Fruit fly (Drosophila melanogaster) whole organism, prepupa: Measurements from ENCODE around the gene Grd.
A peak's percentile ranks its signal among the peaks of the same experiment; 100 is the strongest.

ENCODE experiments used
- Blimp-1 ChIP-seq: fragments of 200-800 bp; sonication (Bioruptor generic); optimal IDR thresholded peaks from 3 replicates; lab custom pipeline; 2017; ENCODE audit warnings: missing biosample characterization, missing genetic modification characterization, mild to moderate bottlenecking, moderate library complexity, missing genetic modification reagents
- CG10631 ChIP-seq: fragments of 200-800 bp; sonication (Bioruptor generic); optimal IDR thresholded peaks from 2 replicates; lab custom pipeline; 2016; ENCODE audit warnings: missing biosample characterization, missing genetic modification characterization
- CG10669 ChIP-seq: fragments of 200-800 bp; sonication (Bioruptor generic); optimal IDR thresholded peaks from 3 replicates; lab custom pipeline; 2018; ENCODE audit warnings: missing biosample characterization, mild to moderate bottlenecking, missing genetic modification characterization, moderate library complexity
- CG11294 ChIP-seq: fragments of 200-800 bp; sonication (Bioruptor generic); IDR thresholded peaks from 2 replicates; pipeline ENCODE4 v1.3.6; 2022; ENCODE audit warnings: missing biosample characterization, missing genetic modification characterization
- CG11762 ChIP-seq: fragments of 200-800 bp; sonication (Bioruptor generic); optimal IDR thresholded peaks from 3 replicates; lab custom pipeline; 2016; ENCODE audit warnings: missing biosample characterization, missing genetic modification characterization; ENCODE audit not compliant: insufficient read depth
- CG11902 ChIP-seq: fragments of 200-800 bp; sonication (Bioruptor generic); optimal IDR thresholded peaks from 3 replicates; lab custom pipeline; 2016; ENCODE audit warnings: missing biosample characterization, missing genetic modification characterization
- CG15336 ChIP-seq: fragments of 200-800 bp; sonication (Bioruptor generic); IDR thresholded peaks from 2 replicates; pipeline ENCODE4 v1.3.6; 2022; ENCODE audit warnings: missing biosample characterization, missing genetic modification characterization
- CG1621 ChIP-seq: fragments of 200-800 bp; sonication (Bioruptor generic); optimal IDR thresholded peaks from 3 replicates; lab custom pipeline; 2018; ENCODE audit warnings: missing biosample characterization, mild to moderate bottlenecking, missing genetic modification characterization
- CG31627 ChIP-seq: fragments of 200-800 bp; sonication (Bioruptor generic); optimal IDR thresholded peaks from 3 replicates; lab custom pipeline; 2016; ENCODE audit warnings: missing biosample characterization, missing genetic modification characterization
- CG32006 ChIP-seq: fragments of 200-800 bp; sonication (Bioruptor generic); optimal IDR thresholded peaks from 3 replicates; lab custom pipeline; 2017; ENCODE audit warnings: missing biosample characterization, mild to moderate bottlenecking, missing genetic modification characterization
- CG34406 ChIP-seq: fragments of 200-800 bp; sonication (Bioruptor generic); optimal IDR thresholded peaks from 3 replicates; lab custom pipeline; 2016; ENCODE audit warnings: missing biosample characterization, missing genetic modification characterization
- CG3919 ChIP-seq: fragments of 200-800 bp; sonication (Bioruptor generic); optimal IDR thresholded peaks from 3 replicates; lab custom pipeline; 2016; ENCODE audit warnings: missing biosample characterization, missing genetic modification characterization
- CG4318 ChIP-seq: fragments of 200-800 bp; sonication (Bioruptor generic); optimal IDR thresholded peaks from 3 replicates; lab custom pipeline; 2017; ENCODE audit warnings: missing biosample characterization, mild to moderate bottlenecking, missing genetic modification characterization
- CG6163 ChIP-seq: fragments of 200-800 bp; sonication (Bioruptor generic); IDR thresholded peaks from 3 replicates; pipeline ENCODE4 v1.3.6; 2022; ENCODE audit warnings: missing biosample characterization, missing genetic modification characterization
- CG6276 ChIP-seq: fragments of 200-800 bp; sonication (Bioruptor generic); optimal IDR thresholded peaks from 2 replicates; lab custom pipeline; 2017; ENCODE audit warnings: missing biosample characterization, mild to moderate bottlenecking, missing genetic modification characterization
- CG6792 ChIP-seq: fragments of 200-800 bp; sonication (Bioruptor generic); optimal IDR thresholded peaks from 3 replicates; lab custom pipeline; 2016; ENCODE audit warnings: missing biosample characterization, missing genetic modification characterization
- CG6808 ChIP-seq: fragments of 200-800 bp; sonication (Bioruptor generic); optimal IDR thresholded peaks from 3 replicates; lab custom pipeline; 2017; ENCODE audit warnings: missing biosample characterization, missing genetic modification characterization, mild to moderate bottlenecking, moderate library complexity, missing genetic modification reagents
- CG6854 ChIP-seq: fragments of 200-800 bp; sonication (Bioruptor generic); optimal IDR thresholded peaks from 2 replicates; lab custom pipeline; 2017; ENCODE audit warnings: missing biosample characterization, mild to moderate bottlenecking, missing genetic modification characterization
- CG7368 ChIP-seq: fragments of 200-800 bp; sonication (Bioruptor generic); optimal IDR thresholded peaks from 3 replicates; lab custom pipeline; 2016; ENCODE audit warnings: missing biosample characterization, missing genetic modification characterization
- CG8319 ChIP-seq: fragments of 200-800 bp; sonication (Bioruptor generic); optimal IDR thresholded peaks from 3 replicates; lab custom pipeline; 2016; ENCODE audit warnings: missing biosample characterization, missing genetic modification characterization
- CG8632 ChIP-seq: fragments of 200-800 bp; sonication (Bioruptor generic); optimal IDR thresholded peaks from 3 replicates; lab custom pipeline; 2016; ENCODE audit warnings: missing biosample characterization, missing genetic modification characterization
- Eip75B ChIP-seq: fragments of 200-800 bp; sonication (Bioruptor generic); optimal IDR thresholded peaks from 3 replicates; lab custom pipeline; 2016; ENCODE audit warnings: missing biosample characterization, missing genetic modification characterization
- Eip93F ChIP-seq: fragments of 200-800 bp; sonication (Bioruptor generic); optimal IDR thresholded peaks from 2 replicates; lab custom pipeline; 2016; ENCODE audit warnings: missing biosample characterization, mild to moderate bottlenecking, missing genetic modification characterization
- Ets96B ChIP-seq: fragments of 200-800 bp; optimal IDR thresholded peaks from 2 replicates; lab custom pipeline; 2019; ENCODE audit warnings: missing biosample characterization, mild to moderate bottlenecking, missing genetic modification characterization, moderate library complexity
- Gug ChIP-seq: fragments of 200-800 bp; sonication (Bioruptor generic); IDR thresholded peaks from 2 replicates; pipeline ENCODE4 v1.3.6; 2022; ENCODE audit warnings: missing biosample characterization, missing genetic modification characterization
- Hr38 ChIP-seq: sonication (Bioruptor generic); optimal IDR thresholded peaks from 2 replicates; lab custom pipeline; 2016; ENCODE audit warnings: missing biosample characterization, missing genetic modification characterization
- Hr39 ChIP-seq: fragments of 200-800 bp; sonication (Bioruptor generic); optimal IDR thresholded peaks from 2 replicates; lab custom pipeline; 2016; ENCODE audit warnings: missing biosample characterization, missing genetic modification characterization
- Hr4 ChIP-seq: fragments of 200-800 bp; sonication (Bioruptor generic); optimal IDR thresholded peaks from 3 replicates; lab custom pipeline; 2016; ENCODE audit warnings: missing biosample characterization, missing genetic modification characterization
- Lpt ChIP-seq: fragments of 200-800 bp; sonication (Bioruptor generic); optimal IDR thresholded peaks from 3 replicates; lab custom pipeline; 2016; ENCODE audit warnings: missing biosample characterization, missing genetic modification characterization
- Met ChIP-seq: fragments of 200-800 bp; sonication (Bioruptor generic); optimal IDR thresholded peaks from 3 replicates; lab custom pipeline; 2016; ENCODE audit warnings: missing biosample characterization, missing genetic modification characterization
- OdsH ChIP-seq: fragments of 200-800 bp; sonication (Bioruptor generic); optimal IDR thresholded peaks from 3 replicates; lab custom pipeline; 2016; ENCODE audit warnings: missing biosample characterization, missing genetic modification characterization
- Sox102F ChIP-seq: fragments of 200-800 bp; sonication (Bioruptor generic); optimal IDR thresholded peaks from 2 replicates; lab custom pipeline; 2016; ENCODE audit warnings: missing biosample characterization, mild to moderate bottlenecking, missing genetic modification characterization
- Sox14 ChIP-seq: fragments of 200-800 bp; sonication (Bioruptor generic); optimal IDR thresholded peaks from 3 replicates; lab custom pipeline; 2016; ENCODE audit warnings: missing biosample characterization, missing genetic modification characterization
- Sox15 ChIP-seq: fragments of 200-800 bp; sonication (Bioruptor generic); optimal IDR thresholded peaks from 3 replicates; lab custom pipeline; 2016; ENCODE audit warnings: missing biosample characterization, missing genetic modification characterization
- achi ChIP-seq: fragments of 200-800 bp; sonication (Bioruptor generic); optimal IDR thresholded peaks from 3 replicates; lab custom pipeline; 2016; ENCODE audit warnings: missing biosample characterization, missing genetic modification characterization
- acj6 ChIP-seq: fragments of 200-800 bp; sonication (Bioruptor generic); optimal IDR thresholded peaks from 3 replicates; lab custom pipeline; 2016; ENCODE audit warnings: missing biosample characterization, missing genetic modification characterization
- cyc ChIP-seq: fragments of 200-800 bp; sonication (Bioruptor generic); optimal IDR thresholded peaks from 3 replicates; lab custom pipeline; 2016; ENCODE audit warnings: missing biosample characterization, missing genetic modification characterization
- dsx ChIP-seq: fragments of 200-800 bp; optimal IDR thresholded peaks from 3 replicates; lab custom pipeline; 2019; ENCODE audit warnings: missing biosample characterization, mild to moderate bottlenecking, missing genetic modification characterization, moderate library complexity; ENCODE audit not compliant: poor library complexity, severe bottlenecking
- eg ChIP-seq: fragments of 200-800 bp; sonication (Bioruptor generic); IDR thresholded peaks from 3 replicates; pipeline ENCODE4 v1.3.6; 2022; ENCODE audit warnings: missing biosample characterization, missing genetic modification characterization
- esn ChIP-seq: fragments of 200-800 bp; sonication (Bioruptor generic); optimal IDR thresholded peaks from 2 replicates; lab custom pipeline; 2016; ENCODE audit warnings: missing biosample characterization, mild to moderate bottlenecking, missing genetic modification characterization, moderate library complexity
- fd85E ChIP-seq: fragments of 200-800 bp; sonication (Bioruptor generic); optimal IDR thresholded peaks from 3 replicates; lab custom pipeline; 2016; ENCODE audit warnings: missing biosample characterization, missing genetic modification characterization
- fkh ChIP-seq: fragments of 200-800 bp; sonication (Bioruptor generic); optimal IDR thresholded peaks from 3 replicates; lab custom pipeline; 2017; ENCODE audit warnings: missing biosample characterization, mild to moderate bottlenecking, missing genetic modification characterization, moderate library complexity
- lz ChIP-seq: fragments of 200-800 bp; sonication (Bioruptor generic); optimal IDR thresholded peaks from 3 replicates; lab custom pipeline; 2016; ENCODE audit warnings: missing biosample characterization, missing genetic modification characterization
- net ChIP-seq: fragments of 200-800 bp; sonication (Bioruptor generic); optimal IDR thresholded peaks from 3 replicates; lab custom pipeline; 2016; ENCODE audit warnings: missing biosample characterization, missing genetic modification characterization
- pdm3 ChIP-seq: fragments of 200-800 bp; sonication (Bioruptor generic); optimal IDR thresholded peaks from 3 replicates; lab custom pipeline; 2016; ENCODE audit warnings: missing biosample characterization, missing genetic modification characterization
- salr ChIP-seq, 2 experiments: fragments of 200-800 bp; sonication (Bioruptor generic); optimal IDR thresholded peaks; 3 replicates each; lab custom pipeline; 2016 to 2018; ENCODE audit warnings: missing biosample characterization in 2 of 2, missing genetic modification characterization in 2 of 2, mild to moderate bottlenecking in 1 of 2
- spab ChIP-seq: fragments of 200-800 bp; sonication (Bioruptor generic); optimal IDR thresholded peaks from 2 replicates; lab custom pipeline; 2017; ENCODE audit warnings: missing biosample characterization, mild to moderate bottlenecking, missing genetic modification characterization, missing genetic modification reagents
- ss ChIP-seq, 2 experiments: fragments of 200-800 bp; sonication (Bioruptor generic); optimal IDR thresholded peaks; 2 replicates in 1 of 2; 3 replicates in 1 of 2; lab custom pipeline; 2017 to 2018; ENCODE audit warnings: mild to moderate bottlenecking in 2 of 2, missing biosample characterization in 2 of 2, missing genetic modification characterization in 2 of 2, moderate library complexity in 1 of 2
- svp ChIP-seq: fragments of 200-800 bp; sonication (Bioruptor generic); peaks from one replicate; lab custom pipeline; 2016; ENCODE audit warnings: missing biosample characterization, missing genetic modification characterization
- topi ChIP-seq: fragments of 200-800 bp; sonication (Bioruptor generic); optimal IDR thresholded peaks from 3 replicates; lab custom pipeline; 2016; ENCODE audit warnings: missing biosample characterization, missing genetic modification characterization

Gene Grd

DNA sequence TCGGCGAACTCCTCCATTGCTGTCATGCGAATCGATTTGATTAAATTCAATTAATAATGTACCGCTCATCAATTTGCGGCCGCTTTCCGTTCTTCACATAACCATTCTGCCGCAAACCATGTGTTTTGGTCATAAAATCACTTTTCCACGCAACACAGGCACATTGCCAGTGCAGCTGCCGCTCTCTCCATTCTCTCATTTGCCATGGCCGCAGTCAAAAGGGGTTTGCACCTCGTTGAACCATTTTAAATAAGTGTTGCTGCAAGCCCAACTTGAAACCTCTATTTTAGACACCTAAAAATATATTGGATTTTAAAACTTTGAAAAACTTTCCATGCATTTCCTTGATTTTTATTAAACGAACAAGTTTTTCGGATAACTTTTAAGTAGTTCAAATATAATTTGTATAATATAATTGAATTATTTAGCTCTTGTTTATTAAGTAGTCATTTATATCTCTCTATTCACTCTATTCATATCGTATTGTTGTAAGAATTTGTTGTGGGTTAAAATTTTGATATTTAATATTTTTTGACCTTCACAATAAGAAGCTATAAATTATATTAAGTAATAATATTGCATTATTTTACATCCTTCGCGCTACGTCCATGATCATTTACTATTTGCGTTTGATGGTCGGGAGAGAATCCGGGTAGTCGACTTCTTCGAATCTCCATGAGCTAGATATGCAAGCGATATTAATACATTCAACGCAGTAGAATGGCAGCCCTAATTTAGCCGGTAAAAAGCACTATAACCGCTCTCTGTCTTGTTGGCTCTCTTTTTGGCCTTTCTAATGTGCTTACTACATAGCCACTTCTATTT, 33.7 kb downstream of the Grd start, which contains the start of gene CG5535:
TSS of gene CG5535 (minus strand) at position 140 of the 825 bp plus-strand sequence.
- peak; percentile 68 for TF ChIP-seq CG3919 (GFP tag; lab: Kevin White, UChicago)
- peak; percentile 76 for TF ChIP-seq eg
- TF ChIP-seq ss (GFP tag; optimal IDR thresholded peaks at IDR 0.05; lab: Kevin White, UChicago), result peak; percentile 48 to 52
- no peak for TF ChIP-seq Hr38 (GFP tag; lab: Kevin White, UChicago)
- TF ChIP-seq lz (GFP tag; lab: Kevin White, UChicago), result peak; percentile 29
- TF ChIP-seq Ets96B, result peak; percentile 73
- TF ChIP-seq CG6808 (GFP tag; lab: Kevin White, UChicago), result peak; percentile 88
- no peak for TF ChIP-seq CG1621
- TF ChIP-seq cyc (GFP tag; lab: Kevin White, UChicago), result peak; percentile 2
- peak; percentile 44 for TF ChIP-seq CG15336
- TF ChIP-seq esn, result peak; percentile 65
- peak; percentile 79 for TF ChIP-seq net (GFP tag; lab: Kevin White, UChicago)
- TF ChIP-seq CG34406 (GFP tag; lab: Kevin White, UChicago), result peak; percentile 56
- TF ChIP-seq CG32006 (GFP tag; lab: Kevin White, UChicago), result peak; percentile 96
- peak; percentile 66 for TF ChIP-seq CG6792 (GFP tag; lab: Kevin White, UChicago)
- TF ChIP-seq CG8319 (GFP tag; lab: Kevin White, UChicago), result peak; percentile 20
- TF ChIP-seq Sox15 (GFP tag; lab: Kevin White, UChicago), result peak; percentile 32
- peak; percentile 74 for TF ChIP-seq OdsH (GFP tag; lab: Kevin White, UChicago)
- peak; percentile 58 for TF ChIP-seq Lpt (GFP tag; lab: Kevin White, UChicago)
- peak; percentile 41 for TF ChIP-seq Sox14
- peak; percentile 47 for TF ChIP-seq CG7368
- no peak for TF ChIP-seq CG6854 (GFP tag; lab: Kevin White, UChicago)
- peak; percentile 12 for TF ChIP-seq CG11902 (GFP tag; lab: Kevin White, UChicago)
- TF ChIP-seq CG6276 (GFP tag; lab: Kevin White, UChicago), result peak; percentile 91
- peak in 1 of 2 experiments; percentile 98 for TF ChIP-seq salr (GFP tag; optimal IDR thresholded peaks at IDR 0.05; lab: Kevin White, UChicago)
- TF ChIP-seq Sox102F (GFP tag; lab: Kevin White, UChicago), result no peak
- TF ChIP-seq CG4318, result peak; percentile 88
- peak; percentile 73 for TF ChIP-seq Hr4 (GFP tag; lab: Kevin White, UChicago)
- TF ChIP-seq svp (GFP tag; lab: Kevin White, UChicago), result no peak
- peak; percentile 35 for TF ChIP-seq Gug (GFP tag; lab: Robert Waterston, UW)
- TF ChIP-seq Hr39 (GFP tag; lab: Kevin White, UChicago), result peak; percentile 36
- peak; percentile 26; the same call in 1 of the 2 replicates for TF ChIP-seq CG11294
- peak; percentile 57 for TF ChIP-seq CG10669 (GFP tag; lab: Kevin White, UChicago)
- TF ChIP-seq CG11762 (GFP tag; lab: Kevin White, UChicago), result peak; percentile 47
- TF ChIP-seq fd85E, result no peak
- no peak for TF ChIP-seq Eip93F (GFP tag; lab: Kevin White, UChicago)
- TF ChIP-seq fkh, result peak; percentile 68
- TF ChIP-seq CG6163, result no peak
- no peak for TF ChIP-seq Blimp-1 (GFP tag; lab: Kevin White, UChicago)
- TF ChIP-seq CG31627 (GFP tag; lab: Kevin White, UChicago), result peak; percentile 37
- TF ChIP-seq pdm3 (GFP tag; lab: Kevin White, UChicago), result peak; percentile 64
- peak; percentile 20 for TF ChIP-seq Eip75B (GFP tag; lab: Kevin White, UChicago)
- peak; percentile 76 for TF ChIP-seq acj6 (GFP tag; lab: Kevin White, UChicago)
- peak; percentile 50 for TF ChIP-seq dsx (GFP tag; lab: Kevin White, UChicago)
- TF ChIP-seq CG8632, result peak; percentile 57
- TF ChIP-seq achi (GFP tag; lab: Kevin White, UChicago), result peak; percentile 78
- peak; percentile 32 for TF ChIP-seq topi (GFP tag; lab: Kevin White, UChicago)
- peak; percentile 77 for TF ChIP-seq spab
- peak; percentile 83 for TF ChIP-seq CG10631 (GFP tag; lab: Kevin White, UChicago)
- TF ChIP-seq Met (GFP tag; lab: Kevin White, UChicago), result no peak
